Fruit fly (Drosophila melanogaster): ENCODE measurements around the gene CG42300.

CG42300 gene

DNA sequence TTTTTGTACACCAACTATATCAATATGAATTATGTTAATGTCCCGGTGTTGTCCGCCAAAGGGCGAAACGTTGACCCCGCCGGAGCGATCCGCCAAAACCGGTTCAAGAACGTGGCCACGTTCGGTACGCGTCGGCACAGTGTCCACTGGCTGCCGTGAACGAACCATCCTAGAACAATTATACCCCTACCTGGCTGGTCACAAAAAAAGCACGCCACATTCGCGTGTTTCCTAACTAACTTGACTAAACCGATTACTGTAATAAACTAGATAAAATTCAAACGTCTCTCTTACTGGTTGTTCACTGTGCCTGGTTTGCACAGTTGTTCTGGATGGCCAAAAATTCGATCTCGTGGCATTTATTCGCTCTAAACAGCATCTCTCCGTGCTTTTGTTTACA lies 23.7 kb upstream of the CG42300 start (continued):
- TF ChIP-seq toy (GFP tag; IDR thresholded peaks at IDR 0.05) = peak; percentile 78
- peak; percentile 90 for TF ChIP-seq Awh (GFP tag; IDR thresholded peaks at IDR 0.05)
- peak; percentile 90 for TF ChIP-seq ems (GFP tag; optimal IDR thresholded peaks at IDR 0.05)
- peak; percentile 94 for TF ChIP-seq her (GFP tag; optimal IDR thresholded peaks at IDR 0.05)
- TF ChIP-seq lmd (GFP tag; IDR thresholded peaks at IDR 0.05) = peak; percentile 95
- TF ChIP-seq abd-A (tag; optimal IDR thresholded peaks at IDR 0.05) = no peak
- no peak for TF ChIP-seq amos (GFP tag; IDR thresholded peaks at IDR 0.05; ENCODE audit: partially characterized antibody)
- peak; percentile 62 for TF ChIP-seq da (GFP tag; optimal IDR thresholded peaks at IDR 0.05)
- TF ChIP-seq gt (GFP tag; IDR thresholded peaks at IDR 0.05) = 0 out of 2 replicates have a peak, but pooled peaks have one; percentile 64
- peak; percentile 87 for TF ChIP-seq MTF-1 (GFP tag; optimal IDR thresholded peaks at IDR 0.05; ENCODE audit: borderline replicate concordance)
- no peak for TF ChIP-seq pfk (GFP tag; optimal IDR thresholded peaks at IDR 0.05)
- TF ChIP-seq CG8924 (tag; optimal IDR thresholded peaks at IDR 0.05) = peak; percentile 88
- TF ChIP-seq Hmr (GFP tag; optimal IDR thresholded peaks at IDR 0.05) = peak; percentile 93
- peak; percentile 96 for TF ChIP-seq zfh2 (GFP tag; optimal IDR thresholded peaks at IDR 0.05)
- TF ChIP-seq CG3407 (GFP tag; optimal IDR thresholded peaks at IDR 0.05) = peak; percentile 76
- peak; percentile 82 for TF ChIP-seq Myb (GFP tag; optimal IDR thresholded peaks at IDR 0.05)
- peak; percentile 24 for TF ChIP-seq HLHmδ (GFP tag; optimal IDR thresholded peaks at IDR 0.05)
- TF ChIP-seq inv (GFP tag; IDR thresholded peaks at IDR 0.05; ENCODE audit: partially characterized antibody) = no peak
- peak; percentile 93 for TF ChIP-seq Drgx (GFP tag; IDR thresholded peaks at IDR 0.05)
- peak; percentile 91 for TF ChIP-seq MBD-R2 (GFP tag; IDR thresholded peaks at IDR 0.05)
- TF ChIP-seq Dref (GFP tag; IDR thresholded peaks at IDR 0.05) = peak; percentile 39; the same call in 1 of the 2 replicates
- TF ChIP-seq al (GFP tag; IDR thresholded peaks at IDR 0.05) = peak; percentile 93
- TF ChIP-seq gfzf (GFP tag; optimal IDR thresholded peaks at IDR 0.05) = peak; percentile 5
- peak; percentile 87 for TF ChIP-seq B-H2 (GFP tag; optimal IDR thresholded peaks at IDR 0.05)
- peak; percentile 90 for TF ChIP-seq wdn (GFP tag; IDR thresholded peaks at IDR 0.05)
- peak; percentile 80 for TF ChIP-seq Mes4 (GFP tag; optimal IDR thresholded peaks at IDR 0.05)
- peak; percentile 97 for TF ChIP-seq Ets65A (GFP tag)
- peak; percentile 89 for TF ChIP-seq dmrt99B (tag; optimal IDR thresholded peaks at IDR 0.05)
- TF ChIP-seq HLH4C (GFP tag; IDR thresholded peaks at IDR 0.05; ENCODE audit: partially characterized antibody) = no peak
- peak; percentile 98 for TF ChIP-seq Rfx (GFP tag; IDR thresholded peaks at IDR 0.05)
- TF ChIP-seq CoRest (tag; optimal IDR thresholded peaks at IDR 0.05) = peak; percentile 91
- peak; percentile 86 for TF ChIP-seq CG6272 (GFP tag; IDR thresholded peaks at IDR 0.05)
- TF ChIP-seq en (GFP tag; optimal IDR thresholded peaks at IDR 0.05) = peak; percentile 79
- peak; percentile 88 for TF ChIP-seq CG10543 (GFP tag; optimal IDR thresholded peaks at IDR 0.05)
- TF ChIP-seq otp (GFP tag; IDR thresholded peaks at IDR 0.05) = peak; percentile 93
- peak; percentile 92 for TF ChIP-seq Mad (GFP tag; optimal IDR thresholded peaks at IDR 0.05)
- peak; percentile 89 to 93 for TF ChIP-seq Pdp1 (GFP tag; optimal IDR thresholded peaks at IDR 0.05)
- TF ChIP-seq hbn (GFP tag; IDR thresholded peaks at IDR 0.05; ENCODE audit: partially characterized antibody) = no peak
- TF ChIP-seq CG31441 (GFP tag; IDR thresholded peaks at IDR 0.05) = peak; percentile 84
- TF ChIP-seq CG4360 (GFP tag; IDR thresholded peaks at IDR 0.05) = peak; percentile 59
- no peak for TF ChIP-seq Hr39 (optimal IDR thresholded peaks at IDR 0.05)
- TF ChIP-seq z (GFP tag; IDR thresholded peaks at IDR 0.05) = peak; percentile 54; the same call in 1 of the 3 replicates
- peak; percentile 88 for TF ChIP-seq CG18262 (tag; optimal IDR thresholded peaks at IDR 0.05)
- TF ChIP-seq Poxn (GFP tag; IDR thresholded peaks at IDR 0.05) = peak; percentile 90
- TF ChIP-seq CG11560 (tag; IDR thresholded peaks at IDR 0.05) = peak; percentile 75
- peak; percentile 90 to 94 for TF ChIP-seq bsh (GFP tag; optimal IDR thresholded peaks at IDR 0.05)
- peak; percentile 86 for TF ChIP-seq CG12104 (GFP tag; optimal IDR thresholded peaks at IDR 0.05)
- peak; percentile 82 for TF ChIP-seq ttk (GFP tag; IDR thresholded peaks at IDR 0.05)
- TF ChIP-seq Mrtf (GFP tag; IDR thresholded peaks at IDR 0.05) = peak; percentile 93
- TF ChIP-seq row (GFP tag; IDR thresholded peaks at IDR 0.05) = peak; percentile 94
- TF ChIP-seq CG4424 (GFP tag; optimal IDR thresholded peaks at IDR 0.05) = peak; percentile 87
- peak; percentile 90 for TF ChIP-seq CG12155 (GFP tag; optimal IDR thresholded peaks at IDR 0.05)

Data from whole organism, embryonic.